Fruit fly (Drosophila melanogaster) whole organism, embryonic: ENCODE results near the gene ebo.

Source experiments
- Asciz ChIP-seq: fragments of 200-800 bp; sonication (Bioruptor generic); optimal IDR thresholded peaks from 2 replicates; lab custom pipeline; 2017; ENCODE audit warnings: missing biosample characterization, mild to moderate bottlenecking, missing genetic modification characterization, missing genetic modification reagents
- Atf3 ChIP-seq: fragments of 200-800 bp; sonication (Bioruptor generic); optimal IDR thresholded peaks from 3 replicates; lab custom pipeline; 2016; ENCODE audit warnings: missing biosample characterization, missing genetic modification characterization
- Atf6 ChIP-seq: fragments of 200-800 bp; sonication (Bioruptor generic); IDR thresholded peaks from 2 replicates; pipeline ENCODE4 v1.3.6; 2022; ENCODE audit warnings: missing biosample characterization, missing genetic modification characterization
- CG10366 ChIP-seq: fragments of 200-800 bp; sonication (Bioruptor generic); IDR thresholded peaks from 2 replicates; pipeline ENCODE4 v1.3.6; 2022; ENCODE audit warnings: missing biosample characterization, missing genetic modification characterization
- CG10431 ChIP-seq: fragments of 200-800 bp; sonication (Bioruptor generic); optimal IDR thresholded peaks from 3 replicates; lab custom pipeline; 2018; ENCODE audit warnings: missing biosample characterization, mild to moderate bottlenecking, missing genetic modification characterization
- CG10565 ChIP-seq: fragments of 200-800 bp; sonication (Bioruptor generic); optimal IDR thresholded peaks from 3 replicates; lab custom pipeline; 2016; ENCODE audit warnings: missing biosample characterization, mild to moderate bottlenecking, missing genetic modification characterization
- CG11398 ChIP-seq: fragments of 200-800 bp; sonication (Bioruptor generic); optimal IDR thresholded peaks from 2 replicates; lab custom pipeline; 2016; ENCODE audit warnings: missing biosample characterization, missing genetic modification characterization
- CG1233 ChIP-seq: fragments of 200-800 bp; sonication (Bioruptor generic); optimal IDR thresholded peaks from 4 replicates; lab custom pipeline; 2018; ENCODE audit warnings: missing biosample characterization, mild to moderate bottlenecking, missing genetic modification characterization
- CG13624 ChIP-seq: fragments of 200-800 bp; sonication (Bioruptor generic); optimal IDR thresholded peaks from 2 replicates; lab custom pipeline; 2016; ENCODE audit warnings: missing biosample characterization, missing genetic modification characterization
- CG14710 ChIP-seq: fragments of 200-800 bp; sonication (Bioruptor generic); optimal IDR thresholded peaks from 3 replicates; lab custom pipeline; 2019; ENCODE audit warnings: missing biosample characterization, mild to moderate bottlenecking, missing genetic modification characterization, moderate library complexity
- CG17328 ChIP-seq: fragments of 200-800 bp; sonication (Bioruptor generic); IDR thresholded peaks from 2 replicates; pipeline ENCODE4 v1.3.6; 2022; ENCODE audit warnings: missing biosample characterization, missing genetic modification characterization
- CG17385 ChIP-seq: fragments of 200-800 bp; sonication (Bioruptor generic); optimal IDR thresholded peaks from 3 replicates; lab custom pipeline; 2018; ENCODE audit warnings: missing biosample characterization, mild to moderate bottlenecking, missing genetic modification characterization
- CG17912 ChIP-seq: fragments of 200-800 bp; sonication (Bioruptor generic); optimal IDR thresholded peaks from 2 replicates; lab custom pipeline; 2018; ENCODE audit warnings: missing biosample characterization, mild to moderate bottlenecking, missing genetic modification characterization
- CG2116 ChIP-seq: fragments of 200-800 bp; sonication (Bioruptor generic); optimal IDR thresholded peaks from 3 replicates; lab custom pipeline; 2018; ENCODE audit warnings: missing biosample characterization, mild to moderate bottlenecking, missing genetic modification characterization
- CG2875 ChIP-seq: fragments of 200-800 bp; sonication (Bioruptor generic); optimal IDR thresholded peaks from 2 replicates; lab custom pipeline; 2017; ENCODE audit warnings: missing biosample characterization, mild to moderate bottlenecking, missing genetic modification characterization, missing genetic modification reagents
- CG30403 ChIP-seq: fragments of 200-800 bp; sonication (Bioruptor generic); optimal IDR thresholded peaks from 3 replicates; lab custom pipeline; 2016; ENCODE audit warnings: missing biosample characterization, missing genetic modification characterization
- CG4282 ChIP-seq: fragments of 200-800 bp; sonication (Bioruptor generic); optimal IDR thresholded peaks from 2 replicates; lab custom pipeline; 2016; ENCODE audit warnings: missing biosample characterization, missing genetic modification characterization
- CG6272 ChIP-seq: fragments of 200-800 bp; sonication (Bioruptor generic); IDR thresholded peaks from 2 replicates; pipeline ENCODE4 v1.3.6; 2022; ENCODE audit warnings: missing biosample characterization, missing genetic modification characterization
- CG6854 ChIP-seq: fragments of 200-800 bp; sonication (Bioruptor generic); optimal IDR thresholded peaks from 3 replicates; lab custom pipeline; 2017; ENCODE audit warnings: missing biosample characterization, mild to moderate bottlenecking, missing genetic modification characterization
- CG7786 ChIP-seq: fragments of 200-800 bp; sonication (Bioruptor generic); optimal IDR thresholded peaks from 2 replicates; lab custom pipeline; 2016; ENCODE audit warnings: missing biosample characterization, missing genetic modification characterization
- CG9609 ChIP-seq: fragments of 200-800 bp; sonication (Bioruptor generic); optimal IDR thresholded peaks from 3 replicates; lab custom pipeline; 2016; ENCODE audit warnings: missing biosample characterization, missing genetic modification characterization
- CoRest ChIP-seq: fragments of 200-800 bp; sonication (Bioruptor generic); optimal IDR thresholded peaks from 3 replicates; lab custom pipeline; 2018; ENCODE audit warnings: missing biosample characterization, mild to moderate bottlenecking, missing genetic modification characterization, moderate library complexity
- Dbx ChIP-seq: fragments of 200-800 bp; sonication (Bioruptor generic); IDR thresholded peaks from 3 replicates; pipeline ENCODE4 v1.3.6; 2022; ENCODE audit warnings: missing biosample characterization, missing genetic modification characterization
- Dfd ChIP-seq, 2 experiments: fragments of >200 bp; optimal IDR thresholded peaks; 2 replicates each; lab custom pipeline; 2017; ENCODE audit warnings: missing biosample characterization in 2 of 2, missing genetic modification characterization in 2 of 2
- Mes4 ChIP-seq: fragments of 200-800 bp; sonication (Bioruptor generic); optimal IDR thresholded peaks from 2 replicates; lab custom pipeline; 2016; ENCODE audit warnings: missing biosample characterization, missing genetic modification characterization
- NC2α ChIP-seq: fragments of 200-800 bp; sonication (Bioruptor generic); optimal IDR thresholded peaks from 2 replicates; lab custom pipeline; 2016; ENCODE audit warnings: missing biosample characterization, missing genetic modification characterization
- Neu2 ChIP-seq: fragments of 200-800 bp; sonication (Bioruptor generic); optimal IDR thresholded peaks from 3 replicates; lab custom pipeline; 2016; ENCODE audit warnings: missing biosample characterization, missing genetic modification characterization, borderline replicate concordance
- Nf-YB ChIP-seq: fragments of 200-800 bp; sonication (Bioruptor generic); optimal IDR thresholded peaks from 3 replicates; lab custom pipeline; 2019; ENCODE audit warnings: missing biosample characterization, mild to moderate bottlenecking, missing genetic modification characterization, moderate library complexity
- Sin3A ChIP-seq: fragments of >200 bp; optimal IDR thresholded peaks from 2 replicates; lab custom pipeline; 2018
- Sry-δ ChIP-seq: fragments of 200-800 bp; sonication (Bioruptor generic); optimal IDR thresholded peaks from 2 replicates; lab custom pipeline; 2016; ENCODE audit warnings: missing biosample characterization, missing genetic modification characterization
- Usf ChIP-seq: fragments of 200-800 bp; sonication (Bioruptor generic); optimal IDR thresholded peaks from 2 replicates; lab custom pipeline; 2017; ENCODE audit warnings: missing genotype, missing biosample characterization, missing genetic modification characterization
- bbx ChIP-seq: fragments of 200-800 bp; sonication (Bioruptor generic); IDR thresholded peaks from 2 replicates; pipeline ENCODE4 v1.3.6; 2022; ENCODE audit warnings: missing biosample characterization, missing genetic modification characterization; ENCODE audit not compliant: partially characterized antibody
- btn ChIP-seq: fragments of 200-800 bp; sonication (Bioruptor generic); optimal IDR thresholded peaks from 2 replicates; lab custom pipeline; 2016; ENCODE audit warnings: missing biosample characterization, missing genetic modification characterization
- croc ChIP-seq: fragments of 200-800 bp; sonication (Bioruptor generic); conservative IDR thresholded peaks from 3 replicates; pipeline ENCODE4 v1.3.6; 2022; ENCODE audit warnings: missing biosample characterization, missing genetic modification characterization
- dmrt11E ChIP-seq: fragments of 200-800 bp; sonication (Bioruptor generic); optimal IDR thresholded peaks from 3 replicates; lab custom pipeline; 2018; ENCODE audit warnings: missing biosample characterization, mild to moderate bottlenecking, missing genetic modification characterization, moderate library complexity
- exex ChIP-seq: fragments of 200-800 bp; sonication (Bioruptor generic); optimal IDR thresholded peaks from 4 replicates; lab custom pipeline; 2018; ENCODE audit warnings: missing biosample characterization, mild to moderate bottlenecking, missing genetic modification characterization, moderate library complexity
- fd3F ChIP-seq: fragments of 200-800 bp; sonication (Bioruptor generic); optimal IDR thresholded peaks from 2 replicates; lab custom pipeline; 2018; ENCODE audit warnings: missing biosample characterization, mild to moderate bottlenecking, missing genetic modification characterization, moderate library complexity
- gcm ChIP-seq: fragments of 200-800 bp; sonication (Bioruptor generic); optimal IDR thresholded peaks from 2 replicates; lab custom pipeline; 2019; ENCODE audit warnings: missing biosample characterization, mild to moderate bottlenecking, missing genetic modification characterization, moderate library complexity
- gcm2 ChIP-seq: fragments of 200-800 bp; sonication (Bioruptor generic); optimal IDR thresholded peaks from 2 replicates; lab custom pipeline; 2016; ENCODE audit warnings: missing biosample characterization, missing genetic modification characterization
- kni ChIP-seq: fragments of 200-800 bp; sonication (Bioruptor generic); optimal IDR thresholded peaks from 3 replicates; lab custom pipeline; 2017; ENCODE audit warnings: mild to moderate bottlenecking, missing biosample characterization, missing genetic modification reagents, missing genetic modification characterization
- lov ChIP-seq, 2 experiments: fragments of 200-800 bp in 1 of 2; fragments of >200 bp in 1 of 2; sonication (Bioruptor generic) in 1 of 2; IDR thresholded peaks in 1 of 2; optimal IDR thresholded peaks in 1 of 2; 2 replicates in 1 of 2; 3 replicates in 1 of 2; pipeline versions ENCODE4 v1.3.6 to Lab custom; 2017 to 2022; ENCODE audit warnings: missing biosample characterization in 1 of 2, missing genetic modification characterization in 1 of 2
- otp ChIP-seq: fragments of 200-800 bp; sonication (Bioruptor generic); IDR thresholded peaks from 3 replicates; pipeline ENCODE4, ENCODE4 v1.3.6; 2022; ENCODE audit warnings: missing biosample characterization, missing genetic modification characterization
- rib ChIP-seq: fragments of 200-800 bp; sonication (Bioruptor generic); IDR thresholded peaks from 2 replicates; pipeline ENCODE4 v1.3.6; 2022; ENCODE audit warnings: missing biosample characterization, missing genetic modification characterization
- salm ChIP-seq: fragments of 200-800 bp; sonication (Bioruptor generic); optimal IDR thresholded peaks from 2 replicates; lab custom pipeline; 2018; ENCODE audit warnings: missing biosample characterization, mild to moderate bottlenecking, missing genetic modification characterization
- scrt ChIP-seq: fragments of 200-800 bp; sonication (Bioruptor generic); optimal IDR thresholded peaks from 2 replicates; lab custom pipeline; 2018; ENCODE audit warnings: missing biosample characterization, mild to moderate bottlenecking, missing genetic modification characterization, moderate library complexity
- sima ChIP-seq: fragments of 200-800 bp; sonication (Bioruptor generic); optimal IDR thresholded peaks from 2 replicates; lab custom pipeline; 2016; ENCODE audit warnings: missing biosample characterization, missing genetic modification characterization
- slou ChIP-seq: fragments of 200-800 bp; sonication (Bioruptor generic); optimal IDR thresholded peaks from 3 replicates; lab custom pipeline; 2016; ENCODE audit warnings: missing biosample characterization, missing genetic modification characterization
- tio ChIP-seq: fragments of 200-800 bp; sonication (Bioruptor generic); optimal IDR thresholded peaks from 2 replicates; lab custom pipeline; 2017; ENCODE audit warnings: missing biosample characterization, missing genetic modification characterization, inconsistent platforms
- tll ChIP-seq, 2 experiments: fragments of 200-800 bp in 1 of 2; fragments of >200 bp in 1 of 2; sonication (Bioruptor generic) in 1 of 2; optimal IDR thresholded peaks; 2 replicates each; lab custom pipeline; 2017 to 2019; ENCODE audit warnings: missing biosample characterization in 2 of 2, missing genetic modification characterization in 2 of 2, mild to moderate bottlenecking in 1 of 2, moderate library complexity in 1 of 2

ebo gene

DNA sequence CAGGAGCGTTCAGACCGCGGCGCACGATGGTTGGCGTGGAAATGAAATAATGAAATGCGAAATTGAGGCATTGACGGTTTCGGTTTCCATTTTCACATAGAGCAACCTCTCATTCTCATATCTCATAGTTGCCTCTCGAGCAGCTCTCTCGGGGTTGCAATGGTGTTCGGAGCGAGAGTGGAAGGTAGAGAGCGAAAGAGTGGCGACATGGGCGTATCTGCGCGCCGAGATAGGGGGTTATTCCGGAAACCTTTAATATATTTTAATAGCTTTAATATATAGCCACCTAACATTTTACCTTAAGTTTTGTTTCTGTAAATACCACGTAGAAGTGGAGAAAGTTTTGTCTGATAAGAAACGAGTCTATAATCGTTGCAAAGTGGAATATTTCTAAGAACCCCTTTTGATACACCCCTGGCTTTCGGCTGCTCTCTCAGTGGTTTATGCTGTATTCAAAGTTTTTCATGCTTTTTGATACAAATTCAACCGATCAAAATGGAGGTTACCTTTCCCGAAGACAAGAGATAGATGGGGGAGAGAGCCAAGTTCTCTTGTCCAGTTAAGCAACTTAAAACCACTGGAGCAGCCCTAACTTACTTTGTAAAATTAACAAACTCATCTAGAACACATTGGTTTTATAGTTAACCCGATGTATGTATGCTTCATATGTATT is 46.9 kb upstream of the ebo start, which contains the start of gene elav (continued):
- peak; percentile 97 for TF ChIP-seq fd3F (GFP tag; lab: Kevin White, UChicago)
- peak; percentile 97 for TF ChIP-seq slou (GFP tag; lab: Kevin White, UChicago)
- TF ChIP-seq CG7786, result peak; percentile 96
- TF ChIP-seq Neu2 (GFP tag; lab: Kevin White, UChicago), result peak; percentile 79
- TF ChIP-seq exex, result peak; percentile 95
- TF ChIP-seq Dfd (GFP tag; optimal IDR thresholded peaks at IDR 0.05; lab: Kevin White, UChicago), result no peak
- TF ChIP-seq sima, result peak; percentile 74
- TF ChIP-seq scrt (GFP tag; lab: Kevin White, UChicago), result peak; percentile 98
- TF ChIP-seq CG9609 (GFP tag; lab: Kevin White, UChicago), result peak; percentile 94
- TF ChIP-seq lov (optimal IDR thresholded peaks at IDR 0.05; lab: Kevin White, UChicago), result no peak
- peak; percentile 95 for TF ChIP-seq lov (GFP tag; IDR thresholded peaks at IDR 0.05; lab: Robert Waterston, UW)
- TF ChIP-seq Usf (GFP tag; lab: Kevin White, UChicago), result peak; percentile 98
- TF ChIP-seq CG2116, result peak; percentile 87
- TF ChIP-seq CG4282, result peak; percentile 82
- TF ChIP-seq Atf3 (GFP tag; lab: Kevin White, UChicago), result peak; percentile 94
- TF ChIP-seq tio (GFP tag; lab: Kevin White, UChicago), result peak; percentile 96
- peak; percentile 98 for TF ChIP-seq CG17328
- peak; percentile 99 for TF ChIP-seq kni
- TF ChIP-seq tll (GFP tag; optimal IDR thresholded peaks at IDR 0.05; lab: Kevin White, UChicago), result peak; percentile 62
- TF ChIP-seq CG1233 (GFP tag; lab: Kevin White, UChicago), result peak; percentile 98
- TF ChIP-seq btn (GFP tag; lab: Kevin White, UChicago), result peak; percentile 68
- TF ChIP-seq CG11398 (GFP tag; lab: Kevin White, UChicago), result peak; percentile 81
- TF ChIP-seq CG30403 (GFP tag; lab: Kevin White, UChicago), result peak; percentile 99
- peak; percentile 97 for TF ChIP-seq CG10431 (GFP tag; lab: Kevin White, UChicago)
- TF ChIP-seq Sin3A (lab: Kevin White, UChicago), result no peak
- peak; percentile 97 for TF ChIP-seq rib
- TF ChIP-seq CG17912 (GFP tag; lab: Kevin White, UChicago), result peak; percentile 97
- peak; percentile 98 for TF ChIP-seq otp (GFP tag; lab: Robert Waterston, UW)
- peak; percentile 98 for TF ChIP-seq dmrt11E
- TF ChIP-seq Asciz (GFP tag; lab: Kevin White, UChicago), result peak; percentile 97
- peak; percentile 98 for TF ChIP-seq CG14710
- peak; percentile 99 for TF ChIP-seq CoRest (tag; lab: Kevin White, UChicago)
- peak; percentile 99 for TF ChIP-seq CG6854 (GFP tag; lab: Kevin White, UChicago)
- TF ChIP-seq Mes4 (GFP tag; lab: Kevin White, UChicago), result peak; percentile 94
- TF ChIP-seq gcm2 (GFP tag; lab: Kevin White, UChicago), result peak; percentile 96
- TF ChIP-seq Atf6 (GFP tag; lab: Robert Waterston, UW), result peak; percentile 99
- peak; percentile 97 for TF ChIP-seq CG13624 (GFP tag; lab: Kevin White, UChicago)
- TF ChIP-seq gcm, result peak; percentile 99
- TF ChIP-seq croc, result peak; percentile 97
- TF ChIP-seq CG17385 (GFP tag; lab: Kevin White, UChicago), result peak; percentile 98
- peak; percentile 75 for TF ChIP-seq CG10565 (GFP tag; lab: Kevin White, UChicago)
- TF ChIP-seq bbx (GFP tag; lab: Robert Waterston, UW), result no peak
- peak; percentile 96 for TF ChIP-seq CG6272 (GFP tag; lab: Robert Waterston, UW)
- peak; percentile 55 for TF ChIP-seq Sry-δ
- peak; percentile 99 for TF ChIP-seq Dbx
- peak; percentile 97 for TF ChIP-seq salm (tag; lab: Kevin White, UChicago)
- TF ChIP-seq NC2α, result peak; percentile 91
- peak; percentile 97 for TF ChIP-seq CG10366 (GFP tag; lab: Robert Waterston, UW)
- TF ChIP-seq Nf-YB (GFP tag; lab: Kevin White, UChicago), result peak; percentile 91
- peak; percentile 98 for TF ChIP-seq CG2875 (GFP tag; lab: Kevin White, UChicago)
